Fruit fly (Drosophila melanogaster) Kc167 (cell line): ENCODE results near the gene CG31627.

Source experiments
- insv ChIP-seq: fragments of >200 bp; optimal IDR thresholded peaks from 3 replicates; lab custom pipeline; 2018; ENCODE audit warnings: missing external identifiers
- psq ChIP-seq: fragments of >200 bp; optimal IDR thresholded peaks from 2 replicates; lab custom pipeline; 2017; ENCODE audit warnings: missing external identifiers

- TF ChIP-seq psq, result no peak
- no peak for TF ChIP-seq insv
Observed at dm6 chr2L:21179615-21180031, 6.6 kb downstream of the CG31627 start, which contains the start of the genes bur and Mcm10.
